Fruit fly (Drosophila melanogaster): ENCODE data around the gene HDAC3.

DNA sequence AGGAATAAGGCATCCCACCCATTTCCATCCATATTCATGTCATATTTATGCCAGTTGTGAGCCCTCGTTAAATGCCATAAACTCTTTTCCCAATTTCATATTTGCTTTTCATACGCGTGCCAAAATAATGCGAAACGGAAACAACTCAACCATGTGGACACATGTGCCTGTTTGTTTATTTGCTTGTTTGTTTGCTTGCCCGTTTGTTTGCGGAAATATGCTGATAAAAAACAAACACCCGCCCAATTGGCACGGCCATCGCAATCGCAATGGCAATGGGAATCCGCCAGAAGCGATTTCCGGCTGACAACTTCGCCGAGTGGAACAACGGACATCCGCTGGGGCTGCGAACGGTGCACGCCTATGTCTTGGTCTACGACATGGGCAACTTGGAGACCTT, 20.1 kb downstream of the HDAC3 start:
- no peak for TF ChIP-seq CG11294 (GFP tag; IDR thresholded peaks at IDR 0.05)
- no peak for TF ChIP-seq CG8119 (GFP tag; IDR thresholded peaks at IDR 0.05)
- TF ChIP-seq CG6276 (GFP tag; optimal IDR thresholded peaks at IDR 0.05) = no peak
- TF ChIP-seq Gug (GFP tag; IDR thresholded peaks at IDR 0.05) = no peak
- no peak for TF ChIP-seq CG10631 (GFP tag; optimal IDR thresholded peaks at IDR 0.05)
- no peak for TF ChIP-seq CG15336 (GFP tag; IDR thresholded peaks at IDR 0.05)
- TF ChIP-seq CG7368 (GFP tag; optimal IDR thresholded peaks at IDR 0.05) = no peak
- TF ChIP-seq Hr38 (GFP tag; optimal IDR thresholded peaks at IDR 0.05) = no peak
- no peak for TF ChIP-seq CG16779 (tag; optimal IDR thresholded peaks at IDR 0.05)
